Worm (Caenorhabditis elegans) whole organism, L4 larva: ENCODE measurements around the gene srz-44.

Source experiments
- F10B5.3 ChIP-seq: sonication (generic microtip); optimal IDR thresholded peaks from 2 replicates; lab custom pipeline; 2016; ENCODE audit warnings: mild to moderate bottlenecking, missing genetic modification characterization, missing compliant biosample characterization
- F26F4.8 ChIP-seq: fragments of 200-800 bp; sonication (Bioruptor generic); conservative IDR thresholded peaks from 2 replicates; pipeline ENCODE4 v1.3.6; 2022; ENCODE audit warnings: missing genetic modification characterization, missing compliant biosample characterization
- F37D6.2 ChIP-seq: sonication (generic microtip); optimal IDR thresholded peaks from 2 replicates; lab custom pipeline; 2016; ENCODE audit warnings: mild to moderate bottlenecking, missing genetic modification characterization, missing compliant biosample characterization
- Y48G9A.11 ChIP-seq: fragments of 200-800 bp; sonication (Bioruptor generic); IDR thresholded peaks from 2 replicates; pipeline ENCODE4 v1.3.6; 2022; ENCODE audit warnings: missing genetic modification reagents, missing genetic modification characterization, missing compliant biosample characterization
- ceh-44 ChIP-seq: fragments of 200-800 bp; sonication (Bioruptor generic); IDR thresholded peaks from 2 replicates; pipeline ENCODE4 v1.3.6; 2022; ENCODE audit warnings: missing genetic modification reagents, missing genetic modification characterization, missing compliant biosample characterization
- ces-1 ChIP-seq: fragments of 150-350 bp; sonication (generic microtip); optimal IDR thresholded peaks from 4 replicates; lab custom pipeline; 2014; ENCODE audit warnings: missing biosample characterization, missing genetic modification reagents, missing genetic modification characterization
- ctbp-1 ChIP-seq: fragments of 200-800 bp; sonication (Bioruptor generic); IDR thresholded peaks from 2 replicates; pipeline ENCODE4 v1.3.6; 2022; ENCODE audit warnings: missing genetic modification reagents, missing genetic modification characterization, missing compliant biosample characterization
- daf-19 ChIP-seq: fragments of 200-800 bp; sonication (Bioruptor generic); conservative IDR thresholded peaks from 2 replicates; pipeline ENCODE4 v1.3.6; 2022; ENCODE audit warnings: missing genetic modification characterization, missing compliant biosample characterization
- dmd-8 ChIP-seq: fragments of 200-800 bp; sonication (Bioruptor generic); IDR thresholded peaks from 2 replicates; pipeline ENCODE4 v1.3.6; 2022; ENCODE audit warnings: missing genetic modification characterization, missing compliant biosample characterization
- egl-43 ChIP-seq: fragments of 200-800 bp; sonication (Bioruptor generic); IDR thresholded peaks from 2 replicates; pipeline ENCODE4 v1.3.6; 2022; ENCODE audit warnings: missing genetic modification reagents, missing genetic modification characterization, missing compliant biosample characterization
- fkh-10 ChIP-seq: fragments of 150-350 bp; optimal IDR thresholded peaks from 2 replicates; lab custom pipeline; 2014; ENCODE audit warnings: missing biosample characterization, missing genetic modification reagents, missing genetic modification characterization
- hif-1 ChIP-seq, 2 experiments: sonication (generic microtip); optimal IDR thresholded peaks; 2 replicates each; lab custom pipeline; 2016 to 2017; ENCODE audit warnings: missing compliant biosample characterization in 2 of 2, missing genetic modification characterization in 2 of 2, missing genetic modification reagents in 2 of 2, missing genotype in 2 of 2, mild to moderate bottlenecking in 1 of 2
- lin-15B ChIP-seq: fragments of 150-350 bp; sonication (generic microtip); optimal IDR thresholded peaks from 3 replicates; lab custom pipeline; 2014; ENCODE audit warnings: missing biosample characterization, missing genetic modification characterization
- lin-39 ChIP-seq: fragments of 150-350 bp; optimal IDR thresholded peaks from 2 replicates; lab custom pipeline; 2014; ENCODE audit warnings: missing biosample characterization, missing genetic modification reagents, missing genetic modification characterization
- lir-3 ChIP-seq: sonication (generic microtip); optimal IDR thresholded peaks from 2 replicates; lab custom pipeline; 2016; ENCODE audit warnings: mild to moderate bottlenecking, missing genetic modification characterization, missing compliant biosample characterization
- mdt-29 ChIP-seq: fragments of 200-800 bp; sonication (Bioruptor generic); IDR thresholded peaks from 2 replicates; pipeline ENCODE4 v1.3.6; 2022; ENCODE audit warnings: missing genetic modification reagents, missing genetic modification characterization, missing compliant biosample characterization
- mes-2 ChIP-seq: sonication (generic microtip); optimal IDR thresholded peaks from 2 replicates; lab custom pipeline; 2016; ENCODE audit warnings: missing genotype, mild to moderate bottlenecking, missing genetic modification characterization, missing compliant biosample characterization; ENCODE audit not compliant: poor library complexity, severe bottlenecking
- mxl-3 ChIP-seq: fragments of 200-800 bp; sonication (Bioruptor generic); optimal IDR thresholded peaks from 2 replicates; lab custom pipeline; 2018; ENCODE audit warnings: mild to moderate bottlenecking, missing genetic modification characterization, missing compliant biosample characterization
- nhr-237 ChIP-seq: sonication (generic microtip); optimal IDR thresholded peaks from 2 replicates; lab custom pipeline; 2017; ENCODE audit warnings: missing biosample characterization, missing genetic modification characterization
- nhr-28 ChIP-seq: fragments of 150-350 bp; optimal IDR thresholded peaks from 2 replicates; lab custom pipeline; 2014; ENCODE audit warnings: missing biosample characterization, missing genetic modification characterization
- pha-4 ChIP-seq, 2 experiments: fragments of 150-350 bp in 1 of 2; fragments of 200-800 bp in 1 of 2; sonication (Bioruptor generic) in 1 of 2; IDR thresholded peaks in 1 of 2; optimal IDR thresholded peaks in 1 of 2; 2 replicates each; pipeline versions ENCODE4 v1.3.6 to Lab custom; 2014 to 2022; ENCODE audit warnings: missing genetic modification characterization in 2 of 2, missing genetic modification reagents in 2 of 2, missing biosample characterization in 1 of 2, missing compliant biosample characterization in 1 of 2
- pqm-1 ChIP-seq: sonication (generic microtip); optimal IDR thresholded peaks from 2 replicates; lab custom pipeline; 2017; ENCODE audit warnings: missing biosample characterization, missing genetic modification characterization
- rbr-2 ChIP-seq: sonication (generic microtip); optimal IDR thresholded peaks from 2 replicates; lab custom pipeline; 2016; ENCODE audit warnings: missing genotype, missing genetic modification characterization, missing compliant biosample characterization
- saeg-2 ChIP-seq: fragments of 200-800 bp; sonication (Bioruptor generic); IDR thresholded peaks from 2 replicates; pipeline ENCODE4 v1.3.6; 2022; ENCODE audit warnings: missing genetic modification reagents, missing genetic modification characterization, missing compliant biosample characterization
- set-16 ChIP-seq: fragments of 200-800 bp; sonication (Bioruptor generic); IDR thresholded peaks from 2 replicates; pipeline ENCODE4 v1.3.6; 2022; ENCODE audit warnings: missing genetic modification reagents, missing genetic modification characterization, missing compliant biosample characterization
- tra-1 ChIP-seq: fragments of 200-800 bp; sonication (Bioruptor generic); IDR thresholded peaks from 2 replicates; pipeline ENCODE4 v1.3.6; 2022; ENCODE audit warnings: missing genetic modification reagents, missing genetic modification characterization, missing compliant biosample characterization
- unc-62 ChIP-seq, 3 experiments: fragments of 150-350 bp in 1 of 3; sonication (generic microtip); optimal IDR thresholded peaks in 2 of 3; peaks in 1 of 3; 1 replicate in 1 of 3; 2 replicates in 2 of 3; lab custom pipeline; 2014 to 2017; ENCODE audit warnings: missing biosample characterization in 3 of 3, missing genetic modification characterization in 3 of 3, missing genetic modification reagents in 3 of 3, missing genotype in 1 of 3
- zfp-2 ChIP-seq: sonication (generic microtip); optimal IDR thresholded peaks from 2 replicates; lab custom pipeline; 2016; ENCODE audit warnings: mild to moderate bottlenecking, missing genetic modification characterization, missing compliant biosample characterization
- zfp-3 ChIP-seq: fragments of 200-800 bp; sonication (Bioruptor generic); conservative IDR thresholded peaks from 2 replicates; pipeline ENCODE4 v1.3.6; 2022; ENCODE audit warnings: missing genetic modification reagents, missing genetic modification characterization, missing compliant biosample characterization
- ztf-11 ChIP-seq: fragments of 150-350 bp; optimal IDR thresholded peaks from 2 replicates; lab custom pipeline; 2014; ENCODE audit warnings: missing biosample characterization, missing genetic modification characterization

Gene srz-44

ce11 chrV:15638853-15639252, at the start of gene srz-44:
TSS of gene srz-44 (minus strand) at chrV:15638953.
- TF ChIP-seq rbr-2 (tag; lab: Kevin White, UChicago) (no peak), ces-1 (no peak), mdt-29 (GFP tag; lab: Robert Waterston, UW) (no peak), zfp-2 (tag; lab: Kevin White, UChicago) (no peak), lin-15B (tag; lab: Kevin White, UChicago) (no peak), F10B5.3 (tag; lab: Kevin White, UChicago) (no peak)

DNA sequence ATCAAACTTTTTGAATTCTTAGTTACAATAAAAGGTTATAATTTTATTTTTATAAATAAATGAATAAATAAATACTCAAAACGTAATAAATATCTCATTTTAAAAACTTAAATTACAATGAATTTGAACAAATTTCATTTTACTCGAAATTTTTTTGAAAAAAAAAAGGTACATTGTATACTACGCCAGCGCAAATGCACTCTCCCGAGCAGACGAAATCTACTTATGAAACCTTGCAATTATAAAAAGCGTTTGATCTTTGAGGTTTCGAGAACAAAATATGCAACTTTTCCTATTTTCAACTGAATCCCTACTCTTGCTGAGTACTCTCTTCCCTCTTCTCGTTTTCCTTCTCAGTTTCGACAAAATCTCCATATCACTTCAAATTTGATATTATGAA, 48.9 kb upstream of the srz-44 start, which contains the start of gene nhr-197:
TSS of gene nhr-197 (plus strand) at position 301 of the 400 bp plus-strand sequence.
- peak in 1 of 2 experiments; percentile 57 for TF ChIP-seq unc-62 (GFP tag; optimal IDR thresholded peaks at IDR 0.05 in 1 of 2; lab: Kevin White, UChicago)
- TF ChIP-seq unc-62 (tag; optimal IDR thresholded peaks at IDR 0.05; lab: Kevin White, UChicago) = no peak
- no peak for TF ChIP-seq mes-2 (tag; lab: Kevin White, UChicago)

ce11 chrV:15685599-15685998, 46.8 kb upstream of the srz-44 start, which contains the start of gene nhr-196:
TSS of gene nhr-196 (plus strand) at chrV:15685716.
- TF ChIP-seq mxl-3 (GFP tag; lab: Kevin White, UChicago) (no peak), F26F4.8 (GFP tag; lab: Robert Waterston, UW) (no peak), hif-1 (tag; optimal IDR thresholded peaks at IDR 0.05; lab: Kevin White, UChicago) (no peak), saeg-2 (no peak), unc-62 (GFP tag; optimal IDR thresholded peaks at IDR 0.05 in 1 of 2; lab: Kevin White, UChicago) (no peak), unc-62 (tag; optimal IDR thresholded peaks at IDR 0.05; lab: Kevin White, UChicago) (no peak), egl-43 (GFP tag; lab: Robert Waterston, UW) (no peak), F37D6.2 (tag; lab: Kevin White, UChicago) (no peak)

- TF ChIP-seq ctbp-1 (GFP tag; lab: Robert Waterston, UW) (no peak), zfp-3 (no peak), fkh-10 (no peak), dmd-8 (GFP tag; lab: Robert Waterston, UW) (no peak), ztf-11 (tag; lab: Kevin White, UChicago) (no peak), tra-1 (GFP tag; lab: Robert Waterston, UW) (no peak), pqm-1 (tag; lab: Kevin White, UChicago) (no peak), set-16 (GFP tag; lab: Robert Waterston, UW) (no peak), ceh-44 (GFP tag; lab: Robert Waterston, UW) (no peak), nhr-237 (tag; lab: Kevin White, UChicago) (no peak), nhr-28 (tag; lab: Kevin White, UChicago) (no peak), daf-19 (GFP tag; lab: Robert Waterston, UW) (no peak), Y48G9A.11 (GFP tag; lab: Robert Waterston, UW) (no peak), lin-39 (tag; lab: Kevin White, UChicago) (no peak), pha-4 (GFP tag; IDR thresholded peaks at IDR 0.05; lab: Robert Waterston, UW) (no peak), pha-4 (tag; optimal IDR thresholded peaks at IDR 0.05; lab: Kevin White, UChicago) (no peak), lin-15B (tag; lab: Kevin White, UChicago) (no peak), lir-3 (no peak)
These were observed 38.5 kb upstream of the srz-44 start, which contains the start of gene nhr-52 for ce11 chrV:15677222-15677621. TSS of gene nhr-52 (plus strand) at chrV:15677522.

- TF ChIP-seq ztf-11 (tag; lab: Kevin White, UChicago) (no peak), set-16 (GFP tag; lab: Robert Waterston, UW) (peak; percentile 55), dmd-8 (GFP tag; lab: Robert Waterston, UW) (0 out of 2 replicates have a peak, but pooled peaks have one; percentile 31)
These were observed 36.1 kb upstream of the srz-44 start for ce11 chrV:15674899-15675298.
